Worm (Caenorhabditis elegans) whole organism, young adult: ENCODE measurements around the gene hcf-1.
A peak's percentile ranks its signal among the peaks of the same experiment; 100 is the strongest.

Source experiments
- B0019.2 ChIP-seq: fragments of 200-800 bp; sonication (Bioruptor generic); conservative IDR thresholded peaks from 2 replicates; pipeline ENCODE4 v1.3.6; 2022; ENCODE audit warnings: missing genetic modification reagents, missing genetic modification characterization, missing compliant biosample characterization
- B0035.1 ChIP-seq: sonication (generic microtip); optimal IDR thresholded peaks from 2 replicates; lab custom pipeline; 2016; ENCODE audit warnings: missing genetic modification characterization, mild to moderate bottlenecking, missing compliant biosample characterization, missing genotype, missing genetic modification reagents
- C06A6.2 ChIP-seq: fragments of 200-800 bp; sonication (Bioruptor generic); conservative IDR thresholded peaks from 2 replicates; pipeline ENCODE4 v1.3.6; 2022; ENCODE audit warnings: missing genetic modification characterization, missing compliant biosample characterization
- F10E7.11 ChIP-seq: sonication (generic microtip); optimal IDR thresholded peaks from 2 replicates; lab custom pipeline; 2017; ENCODE audit warnings: mild to moderate bottlenecking, missing genetic modification characterization, moderate library complexity, missing compliant biosample characterization
- F22D6.2 ChIP-seq: sonication (generic microtip); optimal IDR thresholded peaks from 2 replicates; lab custom pipeline; 2016; ENCODE audit warnings: mild to moderate bottlenecking, missing genetic modification characterization, missing compliant biosample characterization
- F23B12.7 ChIP-seq: sonication (generic microtip); optimal IDR thresholded peaks from 2 replicates; lab custom pipeline; 2017; ENCODE audit warnings: missing genetic modification characterization, mild to moderate bottlenecking, missing compliant biosample characterization, antibody characterized with exemption, moderate library complexity; ENCODE audit not compliant: insufficient read depth
- F37B4.10 ChIP-seq: fragments of 200-800 bp; sonication (Bioruptor generic); IDR thresholded peaks from 2 replicates; pipeline ENCODE4 v1.3.6; 2022; ENCODE audit warnings: missing genetic modification characterization, missing compliant biosample characterization
- F49E8.2 ChIP-seq: sonication (generic microtip); optimal IDR thresholded peaks from 3 replicates; lab custom pipeline; 2017; ENCODE audit warnings: missing genetic modification characterization, mild to moderate bottlenecking, missing compliant biosample characterization, antibody characterized with exemption, moderate library complexity; ENCODE audit not compliant: insufficient read depth
- F52B5.7 ChIP-seq: sonication (generic microtip); optimal IDR thresholded peaks from 2 replicates; lab custom pipeline; 2016; ENCODE audit warnings: mild to moderate bottlenecking, missing genetic modification characterization, missing compliant biosample characterization
- F57A8.1 ChIP-seq: fragments of 200-800 bp; sonication (Bioruptor generic); optimal IDR thresholded peaks from 2 replicates; lab custom pipeline; 2018; ENCODE audit warnings: mild to moderate bottlenecking, missing genetic modification characterization, moderate library complexity, missing compliant biosample characterization
- F57C9.4 ChIP-seq: sonication (generic microtip); optimal IDR thresholded peaks from 2 replicates; lab custom pipeline; 2017; ENCODE audit warnings: mild to moderate bottlenecking, missing genetic modification characterization, missing compliant biosample characterization
- K12H6.12 ChIP-seq: fragments of 200-800 bp; sonication (Bioruptor generic); optimal IDR thresholded peaks from 2 replicates; lab custom pipeline; 2018; ENCODE audit warnings: mild to moderate bottlenecking, missing genetic modification characterization, missing compliant biosample characterization
- Y53F4B.3 ChIP-seq: fragments of 200-800 bp; sonication (Bioruptor generic); IDR thresholded peaks from 2 replicates; pipeline ENCODE4 v1.3.6; 2022; ENCODE audit warnings: missing genetic modification reagents, missing genetic modification characterization, missing compliant biosample characterization
- Y56A3A.18 ChIP-seq: fragments of 200-800 bp; sonication (Bioruptor generic); IDR thresholded peaks from 2 replicates; pipeline ENCODE4 v1.3.6; 2022; ENCODE audit warnings: missing genetic modification reagents, missing genetic modification characterization, missing compliant biosample characterization
- Y67H2A.10 ChIP-seq: fragments of 200-800 bp; sonication (Bioruptor generic); conservative IDR thresholded peaks from 2 replicates; pipeline ENCODE4 v1.3.6; 2022; ENCODE audit warnings: missing genetic modification reagents, missing genetic modification characterization, missing compliant biosample characterization
- ama-1 ChIP-seq, 3 experiments: fragments of 150-350 bp in 1 of 3; sonication (generic microtip) in 2 of 3; optimal IDR thresholded peaks; 2 replicates each; lab custom pipeline; 2014 to 2018; ENCODE audit warnings: missing biosample characterization in 2 of 3, missing genetic modification characterization in 2 of 3, missing genetic modification reagents in 2 of 3
- athp-1 ChIP-seq: sonication (generic microtip); optimal IDR thresholded peaks from 2 replicates; lab custom pipeline; 2017; ENCODE audit warnings: mild to moderate bottlenecking, missing genetic modification characterization, missing compliant biosample characterization
- attf-5 ChIP-seq: fragments of 200-800 bp; sonication (Bioruptor generic); optimal IDR thresholded peaks from 2 replicates; lab custom pipeline; 2018; ENCODE audit warnings: mild to moderate bottlenecking, missing genetic modification characterization, missing compliant biosample characterization
- bed-2 ChIP-seq: fragments of 200-800 bp; sonication (Bioruptor generic); IDR thresholded peaks from 2 replicates; pipeline ENCODE4 v1.3.6; 2022; ENCODE audit warnings: missing genetic modification reagents, missing genetic modification characterization, missing compliant biosample characterization
- ccch-3 ChIP-seq: fragments of 200-800 bp; sonication (Bioruptor generic); optimal IDR thresholded peaks from 2 replicates; lab custom pipeline; 2018; ENCODE audit warnings: mild to moderate bottlenecking, missing genetic modification characterization, missing compliant biosample characterization
- cebp-2 ChIP-seq: fragments of 200-800 bp; sonication (Bioruptor generic); IDR thresholded peaks from 2 replicates; pipeline ENCODE4 v1.3.6; 2022; ENCODE audit warnings: missing genetic modification characterization, missing compliant biosample characterization
- ceh-40 ChIP-seq: fragments of 200-800 bp; sonication (Bioruptor generic); IDR thresholded peaks from 2 replicates; pipeline ENCODE4 v1.3.6; 2022; ENCODE audit warnings: missing genetic modification characterization, missing compliant biosample characterization
- chd-7 ChIP-seq: sonication (generic microtip); optimal IDR thresholded peaks from 2 replicates; lab custom pipeline; 2016; ENCODE audit warnings: mild to moderate bottlenecking, missing genetic modification characterization, moderate library complexity, missing compliant biosample characterization
- dpl-1 ChIP-seq: fragments of 150-350 bp; optimal IDR thresholded peaks from 2 replicates; lab custom pipeline; 2014; ENCODE audit warnings: missing biosample characterization, missing genetic modification reagents, missing genetic modification characterization
- efl-1 ChIP-seq: fragments of 150-350 bp; optimal IDR thresholded peaks from 2 replicates; lab custom pipeline; 2014; ENCODE audit warnings: missing biosample characterization, missing genetic modification reagents, missing genetic modification characterization
- egl-18 ChIP-seq: fragments of 200-800 bp; sonication (Bioruptor generic); IDR thresholded peaks from 2 replicates; pipeline ENCODE4 v1.3.6; 2022; ENCODE audit warnings: missing genetic modification reagents, missing genetic modification characterization, missing compliant biosample characterization
- ekl-4 ChIP-seq: fragments of 200-800 bp; sonication (Bioruptor generic); IDR thresholded peaks from 2 replicates; pipeline ENCODE4 v1.3.6; 2022; ENCODE audit warnings: missing genetic modification reagents, missing genetic modification characterization, missing compliant biosample characterization
- gei-17 ChIP-seq: fragments of 200-800 bp; sonication (Bioruptor generic); optimal IDR thresholded peaks from 2 replicates; lab custom pipeline; 2018; ENCODE audit warnings: mild to moderate bottlenecking, missing genetic modification characterization, missing compliant biosample characterization
- him-1 ChIP-seq: sonication (generic microtip); optimal IDR thresholded peaks from 2 replicates; lab custom pipeline; 2016; ENCODE audit warnings: missing genotype, missing genetic modification reagents, missing genetic modification characterization, missing compliant biosample characterization
- hmg-1.2 ChIP-seq: fragments of 200-800 bp; sonication (Bioruptor generic); IDR thresholded peaks from 2 replicates; pipeline ENCODE4 v1.3.6; 2022; ENCODE audit warnings: missing genetic modification reagents, missing genetic modification characterization, missing compliant biosample characterization
- hrde-1 ChIP-seq: sonication (generic microtip); optimal IDR thresholded peaks from 2 replicates; lab custom pipeline; 2016; ENCODE audit warnings: missing genetic modification characterization, mild to moderate bottlenecking, missing compliant biosample characterization, moderate library complexity, missing genotype, missing genetic modification reagents, borderline replicate concordance
- hsf-1 ChIP-seq: fragments of 200-800 bp; sonication (Bioruptor generic); IDR thresholded peaks from 2 replicates; pipeline ENCODE4 v1.3.6; 2022; ENCODE audit warnings: missing genetic modification reagents, missing genetic modification characterization, missing compliant biosample characterization
- let-526 ChIP-seq: fragments of 200-800 bp; sonication (Bioruptor generic); IDR thresholded peaks from 2 replicates; pipeline ENCODE4 v1.3.6; 2022; ENCODE audit warnings: missing genetic modification reagents, missing genetic modification characterization, missing compliant biosample characterization
- lin-40 ChIP-seq: sonication (generic microtip); optimal IDR thresholded peaks from 2 replicates; lab custom pipeline; 2016; ENCODE audit warnings: missing genetic modification characterization, mild to moderate bottlenecking, missing compliant biosample characterization, missing genotype, missing genetic modification reagents
- lin-54 ChIP-seq: fragments of 200-800 bp; sonication (Bioruptor generic); optimal IDR thresholded peaks from 2 replicates; lab custom pipeline; 2018; ENCODE audit warnings: mild to moderate bottlenecking, missing genetic modification characterization, missing compliant biosample characterization
- lsl-1 ChIP-seq: fragments of 200-800 bp; sonication (Bioruptor generic); optimal IDR thresholded peaks from 2 replicates; lab custom pipeline; 2018; ENCODE audit warnings: mild to moderate bottlenecking, missing genetic modification characterization, moderate library complexity, missing compliant biosample characterization
- lsy-27 ChIP-seq: sonication (generic microtip); optimal IDR thresholded peaks from 2 replicates; lab custom pipeline; 2017; ENCODE audit warnings: missing genetic modification characterization, mild to moderate bottlenecking, missing compliant biosample characterization, antibody characterized with exemption, missing genotype, borderline replicate concordance; ENCODE audit not compliant: insufficient read depth
- mcd-1 ChIP-seq: fragments of 200-800 bp; sonication (Bioruptor generic); IDR thresholded peaks from 2 replicates; pipeline ENCODE4 v1.3.6; 2022; ENCODE audit warnings: missing genetic modification reagents, missing genetic modification characterization, missing compliant biosample characterization
- rpc-1 ChIP-seq, 2 experiments: fragments of 150-350 bp in 1 of 2; sonication (generic microtip) in 1 of 2; optimal IDR thresholded peaks; 2 replicates each; lab custom pipeline; 2014 to 2018; ENCODE audit warnings: missing biosample characterization in 1 of 2, missing genetic modification characterization in 1 of 2, missing genetic modification reagents in 1 of 2, missing genotype in 1 of 2
- snpc-1.3 ChIP-seq: sonication (generic microtip); optimal IDR thresholded peaks from 2 replicates; lab custom pipeline; 2017; ENCODE audit warnings: missing genetic modification characterization, mild to moderate bottlenecking, missing compliant biosample characterization, antibody characterized with exemption, moderate library complexity, missing genotype, missing genetic modification reagents; ENCODE audit not compliant: insufficient read depth
- snpc-4 ChIP-seq, 5 experiments: fragments of 150-350 bp in 1 of 5; sonication (generic microtip) in 4 of 5; optimal IDR thresholded peaks; 2 replicates each; lab custom pipeline; 2014 to 2018; ENCODE audit warnings: missing genetic modification characterization in 5 of 5, missing biosample characterization in 3 of 5, antibody characterized with exemption in 2 of 5, mild to moderate bottlenecking in 2 of 5, missing compliant biosample characterization in 2 of 5, missing genotype in 2 of 5, moderate library complexity in 2 of 5, missing genetic modification reagents in 1 of 5
- sptf-2 ChIP-seq: fragments of 200-800 bp; sonication (Bioruptor generic); optimal IDR thresholded peaks from 2 replicates; lab custom pipeline; 2018; ENCODE audit warnings: mild to moderate bottlenecking, missing genetic modification characterization, missing compliant biosample characterization
- unc-130 ChIP-seq: sonication (generic microtip); optimal IDR thresholded peaks from 2 replicates; lab custom pipeline; 2016; ENCODE audit warnings: missing genetic modification reagents, missing genetic modification characterization, missing compliant biosample characterization
- xnd-1 ChIP-seq: sonication (generic microtip); optimal IDR thresholded peaks from 2 replicates; lab custom pipeline; 2016; ENCODE audit warnings: missing genotype, missing genetic modification reagents, missing genetic modification characterization, missing compliant biosample characterization
- zim-3 ChIP-seq: sonication (generic microtip); optimal IDR thresholded peaks from 2 replicates; lab custom pipeline; 2017; ENCODE audit warnings: mild to moderate bottlenecking, missing genetic modification characterization, moderate library complexity, missing compliant biosample characterization
- ztf-22 ChIP-seq: fragments of 200-800 bp; sonication (Bioruptor generic); optimal IDR thresholded peaks from 2 replicates; lab custom pipeline; 2018; ENCODE audit warnings: mild to moderate bottlenecking, missing genetic modification characterization, moderate library complexity, missing compliant biosample characterization

Gene hcf-1

DNA sequence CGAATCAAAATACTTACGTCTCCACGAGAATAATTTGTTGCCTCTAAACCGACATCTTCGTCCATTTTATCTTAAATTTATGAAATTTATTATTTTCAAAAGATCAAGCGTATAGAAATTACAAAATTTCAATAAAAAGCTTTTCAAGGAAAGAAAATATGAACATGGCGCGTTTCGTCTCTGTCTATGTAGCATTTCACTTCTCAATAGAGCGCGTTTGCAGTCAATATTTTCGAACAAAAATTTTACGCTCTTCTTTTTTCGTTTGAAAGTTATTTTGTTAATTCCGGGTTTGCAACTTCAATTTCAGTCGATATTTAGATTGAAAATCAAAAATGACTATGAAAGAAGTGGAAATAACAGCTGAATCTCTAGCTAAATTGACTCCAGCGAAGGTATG is at the start of gene hcf-1, which contains the start of gene swd-2.2:
Gene hcf-1 (minus strand): TSS at position 70 of the 400 bp plus-strand sequence.
Gene swd-2.2 (plus strand): TSS at position 206 of the 400 bp plus-strand sequence.
- TF ChIP-seq F37B4.10 (GFP tag; lab: Robert Waterston, UW) (no peak), ccch-3 (GFP tag; lab: Kevin White, UChicago) (no peak), ekl-4 (GFP tag; lab: Robert Waterston, UW) (no peak), F57A8.1 (GFP tag; lab: Kevin White, UChicago) (no peak), ama-1 (optimal IDR thresholded peaks at IDR 0.05; lab: Kevin White, UChicago) (no peak), ama-1 (GFP tag; optimal IDR thresholded peaks at IDR 0.05; lab: Kevin White, UChicago) (no peak), hrde-1 (tag; lab: Kevin White, UChicago) (no peak), zim-3 (tag; lab: Kevin White, UChicago) (no peak), chd-7 (no peak), F52B5.7 (tag; lab: Kevin White, UChicago) (no peak), rpc-1 (optimal IDR thresholded peaks at IDR 0.05; lab: Kevin White, UChicago) (no peak), rpc-1 (tag; optimal IDR thresholded peaks at IDR 0.05; lab: Kevin White, UChicago) (no peak), Y56A3A.18 (GFP tag; lab: Robert Waterston, UW) (no peak), let-526 (no peak), lsl-1 (peak; percentile 42), hmg-1.2 (GFP tag; lab: Robert Waterston, UW) (0 out of 2 replicates have a peak, but pooled peaks have one; percentile 5), F49E8.2 (tag; lab: Kevin White, UChicago) (no peak), mcd-1 (GFP tag; lab: Robert Waterston, UW) (peak; percentile 80), ztf-22 (GFP tag; lab: Kevin White, UChicago) (no peak), sptf-2 (GFP tag; lab: Kevin White, UChicago) (no peak), cebp-2 (GFP tag; lab: Robert Waterston, UW) (no peak), unc-130 (GFP tag; lab: Kevin White, UChicago) (no peak), dpl-1 (GFP tag; lab: Kevin White, UChicago) (peak; percentile 23), Y53F4B.3 (GFP tag; lab: Robert Waterston, UW) (no peak), xnd-1 (tag; lab: Kevin White, UChicago) (no peak), bed-2 (GFP tag; lab: Robert Waterston, UW) (no peak), K12H6.12 (tag; lab: Kevin White, UChicago) (no peak), snpc-1.3 (peak; percentile 18), lsy-27 (tag; lab: Kevin White, UChicago) (no peak), Y67H2A.10 (GFP tag; lab: Robert Waterston, UW) (no peak), C06A6.2 (GFP tag; lab: Robert Waterston, UW) (no peak), athp-1 (tag; lab: Kevin White, UChicago) (no peak), lin-40 (tag; lab: Kevin White, UChicago) (no peak), lin-54 (GFP tag; lab: Kevin White, UChicago) (no peak), attf-5 (GFP tag; lab: Kevin White, UChicago) (peak; percentile 8), him-1 (no peak), egl-18 (GFP tag; lab: Robert Waterston, UW) (no peak), gei-17 (no peak), F22D6.2 (no peak), efl-1 (GFP tag; lab: Kevin White, UChicago) (peak; percentile 56), snpc-4 (GFP tag; optimal IDR thresholded peaks at IDR 0.05; lab: Kevin White, UChicago) (no peak), snpc-4 (tag; optimal IDR thresholded peaks at IDR 0.05; lab: Kevin White, UChicago) (no peak), ceh-40 (GFP tag; lab: Robert Waterston, UW) (no peak), B0035.1 (tag; lab: Kevin White, UChicago) (no peak), F10E7.11 (tag; lab: Kevin White, UChicago) (no peak), B0019.2 (GFP tag; lab: Robert Waterston, UW) (no peak), F57C9.4 (tag; lab: Kevin White, UChicago) (no peak), F23B12.7 (peak; percentile 33), hsf-1 (GFP tag; lab: Robert Waterston, UW) (no peak)
